Worm (Caenorhabditis elegans): ENCODE measurements around the gene C25F9.13.

Gene C25F9.13

DNA sequence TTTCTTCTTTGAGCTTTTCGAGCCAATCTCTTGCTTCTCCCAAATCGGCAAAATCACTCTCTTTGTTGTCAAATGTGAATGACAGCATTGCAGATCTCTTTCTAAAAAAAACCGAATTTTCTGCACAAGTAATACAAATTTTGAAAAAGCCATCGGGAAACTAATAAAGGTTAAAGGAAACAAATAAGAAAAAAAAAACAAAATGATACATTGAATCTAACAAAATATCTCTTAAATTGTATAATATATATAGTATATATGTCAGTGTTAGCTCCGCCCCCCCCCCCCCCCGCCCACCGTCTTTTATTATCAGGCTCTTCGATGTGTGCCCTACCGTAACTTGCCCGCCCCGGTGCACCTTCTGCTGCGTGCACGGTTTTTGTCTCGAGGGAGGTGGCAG is 34.2 kb upstream of the C25F9.13 start, which contains the start of gene C25F9.11:
Gene C25F9.11, minus strand, starts transcription at position 101 of the 400 bp plus-strand sequence.
- TF ChIP-seq mep-1 (tag; optimal IDR thresholded peaks at IDR 0.05) (no peak), nhr-237 (tag; optimal IDR thresholded peaks at IDR 0.05) (no peak), lin-32 (GFP tag; optimal IDR thresholded peaks at IDR 0.05) (no peak), ceh-43 (GFP tag; optimal IDR thresholded peaks at IDR 0.05) (no peak), elt-3 (tag; optimal IDR thresholded peaks at IDR 0.05) (no peak), ham-2 (GFP tag; optimal IDR thresholded peaks at IDR 0.05) (no peak), ztf-11 (tag; optimal IDR thresholded peaks at IDR 0.05) (no peak), ceh-39 (tag; optimal IDR thresholded peaks at IDR 0.05) (no peak), nhr-12 (tag; optimal IDR thresholded peaks at IDR 0.05) (no peak), lsy-2 (tag; optimal IDR thresholded peaks at IDR 0.05) (no peak), unc-120 (tag; optimal IDR thresholded peaks at IDR 0.05; ENCODE audit: poor library complexity, severe bottlenecking) (no peak), sptf-1 (tag; optimal IDR thresholded peaks at IDR 0.05) (no peak), drap-1 (GFP tag; optimal IDR thresholded peaks at IDR 0.05) (no peak), unc-39 (tag; optimal IDR thresholded peaks at IDR 0.05) (no peak), blmp-1 (tag; optimal IDR thresholded peaks at IDR 0.05) (no peak), cnd-1 (tag; optimal IDR thresholded peaks at IDR 0.05) (no peak)

DNA sequence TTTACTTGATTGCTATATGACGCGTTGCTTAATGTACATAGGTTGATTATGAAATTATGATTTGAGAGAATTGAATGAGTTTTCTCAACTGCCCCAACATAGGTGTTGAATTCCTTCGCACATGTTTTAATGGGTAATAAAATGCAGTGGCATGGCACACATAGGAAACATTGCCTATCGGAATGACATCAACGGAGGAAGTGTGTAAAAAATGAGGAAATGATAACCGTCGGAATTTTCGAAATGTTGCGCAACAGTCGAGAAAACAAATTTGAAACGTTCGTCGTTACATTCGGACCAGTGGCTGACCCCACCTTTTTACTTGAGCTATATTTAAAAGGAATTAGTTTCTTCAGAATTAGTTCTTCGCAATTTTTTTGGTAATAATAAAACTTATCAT is 33.2 kb upstream of the C25F9.13 start:
- TF ChIP-seq lin-13 (tag; optimal IDR thresholded peaks at IDR 0.05) (no peak), nhr-76 (tag; optimal IDR thresholded peaks at IDR 0.05) (no peak), pha-4 (tag; optimal IDR thresholded peaks at IDR 0.05) (no peak), mab-5 (tag; optimal IDR thresholded peaks at IDR 0.05) (no peak), ceh-83 (GFP tag; optimal IDR thresholded peaks at IDR 0.05) (no peak), lsy-2 (tag; optimal IDR thresholded peaks at IDR 0.05) (no peak), lin-32 (GFP tag; optimal IDR thresholded peaks at IDR 0.05) (no peak), mep-1 (tag; optimal IDR thresholded peaks at IDR 0.05) (no peak), snpc-4 (tag; optimal IDR thresholded peaks at IDR 0.05) (no peak)

DNA sequence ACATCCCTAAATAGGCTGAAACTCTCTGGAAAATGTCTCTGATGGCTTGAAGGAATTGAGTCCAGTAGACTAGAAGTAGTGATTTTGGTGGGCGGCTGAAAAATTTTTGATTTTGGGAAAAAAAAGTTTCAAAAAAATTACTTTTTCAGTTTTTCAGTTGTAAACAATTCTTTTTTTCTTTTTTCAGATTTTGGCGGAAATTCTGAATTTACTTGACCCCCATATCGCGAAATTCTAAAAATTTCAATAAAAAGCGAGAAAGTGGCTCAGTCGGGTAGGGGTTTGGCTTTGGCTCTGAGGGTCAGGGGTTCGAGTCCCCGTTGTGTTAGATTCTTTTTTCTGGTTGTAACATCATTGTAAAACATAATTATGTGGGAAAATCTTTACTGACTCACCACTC is 32.3 kb upstream of the C25F9.13 start, which contains the start of gene srw-85:
Gene srw-85, minus strand, starts transcription at position 101 of the 400 bp plus-strand sequence.
- no peak for TF ChIP-seq drap-1 (GFP tag; optimal IDR thresholded peaks at IDR 0.05)
- TF ChIP-seq elt-3 (tag; optimal IDR thresholded peaks at IDR 0.05): no peak
- no peak for TF ChIP-seq lin-13 (tag; optimal IDR thresholded peaks at IDR 0.05)
- TF ChIP-seq bed-3 (GFP tag; optimal IDR thresholded peaks at IDR 0.05): no peak
- TF ChIP-seq nhr-28 (tag; optimal IDR thresholded peaks at IDR 0.05): no peak
- TF ChIP-seq elt-1 (tag; optimal IDR thresholded peaks at IDR 0.05; ENCODE audit: borderline replicate concordance, insufficient read depth): no peak
- TF ChIP-seq sem-2 (GFP tag; optimal IDR thresholded peaks at IDR 0.05): no peak
- no peak for TF ChIP-seq ceh-39 (tag; optimal IDR thresholded peaks at IDR 0.05)
- no peak for TF ChIP-seq ceh-43 (GFP tag; optimal IDR thresholded peaks at IDR 0.05)
- TF ChIP-seq zip-8 (tag; optimal IDR thresholded peaks at IDR 0.05): no peak
- TF ChIP-seq nhr-12 (tag; optimal IDR thresholded peaks at IDR 0.05): no peak

DNA sequence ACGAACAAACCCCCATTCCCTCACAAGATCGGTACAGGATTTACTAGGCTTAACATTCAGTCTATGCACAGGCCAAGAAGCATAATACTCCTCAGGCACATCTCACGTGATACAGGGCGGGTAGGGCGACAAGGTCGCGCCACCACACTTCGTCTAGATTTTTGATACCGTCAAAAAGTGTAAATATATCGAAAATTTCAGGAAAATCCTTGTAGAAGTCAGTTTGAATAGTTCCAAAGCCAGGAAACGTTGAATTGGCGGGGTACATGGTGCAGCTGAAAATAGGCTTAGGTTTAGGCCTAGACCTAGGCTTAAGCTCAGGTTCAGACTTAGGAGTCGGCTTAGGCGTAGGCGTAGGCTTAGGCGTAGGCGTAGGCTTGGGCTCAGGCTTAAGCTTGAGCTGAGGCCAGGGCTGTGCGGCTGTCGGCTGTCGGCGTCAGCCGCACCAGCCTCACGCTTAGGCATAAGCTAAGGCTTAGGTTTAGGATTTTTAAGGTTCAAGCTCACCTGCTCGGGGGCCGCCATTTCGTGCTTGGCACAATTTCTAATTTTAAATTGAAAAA is 31.6 kb upstream of the C25F9.13 start:
- no peak for TF ChIP-seq snpc-4 (tag; optimal IDR thresholded peaks at IDR 0.05)
- peak; percentile 25 for TF ChIP-seq sem-2 (GFP tag; optimal IDR thresholded peaks at IDR 0.05)
- TF ChIP-seq sptf-1 (tag; optimal IDR thresholded peaks at IDR 0.05): peak; percentile 72
- TF ChIP-seq elt-1 (tag; optimal IDR thresholded peaks at IDR 0.05; ENCODE audit: borderline replicate concordance, insufficient read depth): no peak
- no peak for TF ChIP-seq blmp-1 (tag; optimal IDR thresholded peaks at IDR 0.05)
- no peak for TF ChIP-seq mls-2 (tag; optimal IDR thresholded peaks at IDR 0.05)
- TF ChIP-seq lin-13 (tag; optimal IDR thresholded peaks at IDR 0.05): no peak
- TF ChIP-seq drap-1 (GFP tag; optimal IDR thresholded peaks at IDR 0.05): peak; percentile 50
- TF ChIP-seq ham-2 (GFP tag; optimal IDR thresholded peaks at IDR 0.05): peak; percentile 65
- no peak for TF ChIP-seq M03D4.4 (tag; optimal IDR thresholded peaks at IDR 0.05)

DNA sequence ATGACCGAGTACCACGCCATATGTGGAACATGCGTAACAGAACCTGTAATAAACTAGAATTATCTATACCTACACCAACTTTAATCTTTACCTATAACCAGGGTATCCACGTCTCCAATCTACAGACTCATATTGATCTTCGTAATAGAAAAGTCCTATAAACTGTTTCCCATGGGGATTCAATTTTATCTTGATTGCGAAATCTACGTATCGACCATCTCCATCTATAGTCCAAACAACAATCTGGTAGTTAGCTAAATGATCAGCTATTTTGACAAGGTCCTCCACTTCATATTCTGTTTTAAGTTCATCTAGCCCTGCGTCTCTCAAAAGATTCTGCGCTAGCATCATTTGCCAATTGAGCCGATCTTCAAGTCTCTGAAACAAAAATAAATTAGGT is 30.8 kb upstream of the C25F9.13 start:
- peak; percentile 98 for TF ChIP-seq elt-1 (tag; optimal IDR thresholded peaks at IDR 0.05; ENCODE audit: borderline replicate concordance, insufficient read depth)
- no peak for TF ChIP-seq nhr-76 (tag; optimal IDR thresholded peaks at IDR 0.05)
- TF ChIP-seq ham-2 (GFP tag; optimal IDR thresholded peaks at IDR 0.05): peak; percentile 94

DNA sequence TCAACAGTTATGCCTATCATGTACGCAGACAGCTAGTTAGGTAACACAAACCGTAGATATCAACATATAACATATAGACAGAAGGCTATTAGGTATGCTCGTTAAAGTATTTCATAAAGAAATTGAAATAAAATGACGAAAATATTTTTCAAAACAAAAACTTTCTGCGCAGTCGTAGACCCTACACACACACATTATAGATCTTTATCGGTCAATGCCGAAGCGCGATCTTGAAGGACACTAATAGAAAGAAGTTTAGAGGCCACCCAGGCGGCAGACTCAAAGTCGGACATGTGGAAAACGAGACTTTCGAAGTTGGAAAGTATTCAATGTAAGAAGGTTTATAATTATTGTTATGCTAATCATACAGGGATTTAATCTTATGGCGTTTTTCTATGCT is 30.2 kb upstream of the C25F9.13 start:
- no peak for TF ChIP-seq nhr-12 (tag; optimal IDR thresholded peaks at IDR 0.05)
- TF ChIP-seq ham-2 (GFP tag; optimal IDR thresholded peaks at IDR 0.05): peak; percentile 71
- TF ChIP-seq nhr-2 (tag; optimal IDR thresholded peaks at IDR 0.05): no peak
- peak; percentile 60 for TF ChIP-seq elt-1 (tag; optimal IDR thresholded peaks at IDR 0.05; ENCODE audit: borderline replicate concordance, insufficient read depth)

Data from whole organism, mixed stage, embryonic.